Fruit fly (Drosophila melanogaster) whole organism, adult: Measurements from ENCODE around the gene m.

Experiments used
- CG11617 ChIP-seq: fragments of 200-800 bp; sonication (Bioruptor generic); optimal IDR thresholded peaks from 2 replicates; lab custom pipeline; 2017; ENCODE audit warnings: mild to moderate bottlenecking, missing biosample characterization, missing genetic modification reagents, missing genetic modification characterization
- CG14711 ChIP-seq: fragments of 200-800 bp; sonication (Bioruptor generic); optimal IDR thresholded peaks from 2 replicates; lab custom pipeline; 2018; ENCODE audit warnings: missing biosample characterization, mild to moderate bottlenecking, missing genetic modification characterization, moderate library complexity
- CG5204 ChIP-seq: fragments of 200-800 bp; sonication (Bioruptor generic); optimal IDR thresholded peaks from 2 replicates; lab custom pipeline; 2016; ENCODE audit warnings: missing biosample characterization, missing genetic modification characterization
- Clk ChIP-seq: fragments of 200-800 bp; sonication (Bioruptor generic); optimal IDR thresholded peaks from 2 replicates; lab custom pipeline; 2017; ENCODE audit warnings: missing biosample characterization, missing genetic modification characterization
- Mnt ChIP-seq: fragments of 200-800 bp; sonication (Bioruptor generic); optimal IDR thresholded peaks from 2 replicates; lab custom pipeline; 2016; ENCODE audit warnings: missing biosample characterization, mild to moderate bottlenecking, missing genetic modification characterization
- bab1 ChIP-seq: fragments of 200-800 bp; sonication (Bioruptor generic); optimal IDR thresholded peaks from 3 replicates; lab custom pipeline; 2019; ENCODE audit warnings: missing biosample characterization, mild to moderate bottlenecking, missing genetic modification characterization, moderate library complexity
- cic ChIP-seq: fragments of 200-800 bp; sonication (Bioruptor generic); optimal IDR thresholded peaks from 2 replicates; lab custom pipeline; 2017; ENCODE audit warnings: missing biosample characterization, mild to moderate bottlenecking, missing genetic modification characterization, moderate library complexity
- cnc ChIP-seq, 2 experiments: fragments of >200 bp; optimal IDR thresholded peaks; 2 replicates each; lab custom pipeline; 2017
- kay ChIP-seq: fragments of 200-800 bp; sonication (Bioruptor generic); peaks from one replicate; lab custom pipeline; 2016; ENCODE audit warnings: missing biosample characterization, missing genetic modification characterization, borderline replicate concordance
- tj ChIP-seq: fragments of 200-800 bp; sonication (Bioruptor generic); optimal IDR thresholded peaks from 3 replicates; lab custom pipeline; 2017; ENCODE audit warnings: missing biosample characterization, mild to moderate bottlenecking, missing genetic modification characterization, moderate library complexity
- toe ChIP-seq: fragments of 200-800 bp; sonication (Bioruptor generic); optimal IDR thresholded peaks from 2 replicates; lab custom pipeline; 2016; ENCODE audit warnings: missing biosample characterization, missing genetic modification characterization

dm6 chrX:11736421-11736820 lies 17.7 kb upstream of the m start:
- TF ChIP-seq kay (no peak), CG11617 (GFP tag; lab: Kevin White, UChicago) (no peak), Mnt (no peak), CG5204 (GFP tag; lab: Kevin White, UChicago) (no peak), cnc (optimal IDR thresholded peaks at IDR 0.05; lab: Kevin White, UChicago) (no peak), bab1 (GFP tag; lab: Kevin White, UChicago) (no peak), tj (GFP tag; lab: Kevin White, UChicago) (no peak), cic (GFP tag; lab: Kevin White, UChicago) (no peak), toe (no peak), Clk (GFP tag; lab: Kevin White, UChicago) (no peak), CG14711 (tag; lab: Kevin White, UChicago) (no peak)
